Fruit fly (Drosophila melanogaster): ENCODE results near the gene Taf13.

- TF ChIP-seq lmd (GFP tag; IDR thresholded peaks at IDR 0.05) (peak; percentile 6; the same call in 1 of the 2 replicates), toy (GFP tag; IDR thresholded peaks at IDR 0.05) (no peak), Dfd (GFP tag; optimal IDR thresholded peaks at IDR 0.05) (no peak), CG1024 (GFP tag; IDR thresholded peaks at IDR 0.05) (no peak), Doc3 (GFP tag; IDR thresholded peaks at IDR 0.05; ENCODE audit: partially characterized antibody) (peak; percentile 60), scrt (GFP tag; optimal IDR thresholded peaks at IDR 0.05) (no peak), pfk (GFP tag; optimal IDR thresholded peaks at IDR 0.05) (no peak), CG6654 (GFP tag; optimal IDR thresholded peaks at IDR 0.05) (no peak), B-H2 (GFP tag; optimal IDR thresholded peaks at IDR 0.05) (peak; percentile 29), CG18619 (GFP tag; optimal IDR thresholded peaks at IDR 0.05) (peak; percentile 1), tup (GFP tag; optimal IDR thresholded peaks at IDR 0.05) (no peak)
These were observed at the start of gene Taf13, which contains the start of gene nesd for dm6 chr2L:20093794-20094193.
